Worm (Caenorhabditis elegans): ENCODE measurements around the gene tbx-34.

DNA sequence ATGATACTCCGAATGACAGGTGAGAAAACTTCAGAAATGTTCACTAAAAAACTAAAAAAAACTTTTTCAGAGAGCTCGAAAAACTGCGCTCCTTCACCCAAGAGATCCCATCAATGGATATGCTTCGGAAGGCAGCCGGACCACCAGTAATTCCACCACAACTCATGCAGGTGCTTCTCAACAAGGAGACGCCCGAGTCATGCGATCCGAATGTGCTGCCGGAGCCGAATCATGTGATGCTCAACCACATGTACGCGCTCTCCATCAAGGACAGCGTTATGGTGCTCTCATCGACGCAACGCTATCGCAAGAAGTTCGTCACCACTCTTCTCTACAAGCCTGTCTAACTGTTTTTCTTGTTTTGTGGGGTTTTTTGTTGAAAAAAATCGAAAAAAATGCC is 19.7 kb upstream of the tbx-34 start:
- no peak for TF ChIP-seq lsl-1 (GFP tag; optimal IDR thresholded peaks at IDR 0.05)
- TF ChIP-seq mes-4 (tag; optimal IDR thresholded peaks at IDR 0.05) = no peak
- no peak for TF ChIP-seq sptf-2 (GFP tag; optimal IDR thresholded peaks at IDR 0.05)
- TF ChIP-seq egl-18 (GFP tag; IDR thresholded peaks at IDR 0.05) = no peak
- no peak for TF ChIP-seq lsy-27 (tag; optimal IDR thresholded peaks at IDR 0.05; ENCODE audit: borderline replicate concordance, insufficient read depth)
- no peak for TF ChIP-seq hmg-1.2 (GFP tag; IDR thresholded peaks at IDR 0.05)
- no peak for TF ChIP-seq pha-4 (tag; optimal IDR thresholded peaks at IDR 0.05)
- no peak for TF ChIP-seq die-1 (tag; optimal IDR thresholded peaks at IDR 0.05)
- no peak for TF ChIP-seq let-526 (GFP tag; IDR thresholded peaks at IDR 0.05)
- TF ChIP-seq tlf-1 (GFP tag; optimal IDR thresholded peaks at IDR 0.05) = no peak
